Worm (Caenorhabditis elegans) whole organism, L4/young adult: Measurements from ENCODE around the gene sre-20.

ENCODE experiments used
- W03F9.2 ChIP-seq: fragments of 150-350 bp; optimal IDR thresholded peaks from 2 replicates; lab custom pipeline; 2014; ENCODE audit warnings: missing biosample characterization, missing genetic modification characterization
- dao-5 ChIP-seq: sonication (generic microtip); optimal IDR thresholded peaks from 2 replicates; lab custom pipeline; 2016; ENCODE audit warnings: missing genotype, missing genetic modification characterization, moderate library complexity, missing compliant biosample characterization
- him-1 ChIP-seq: sonication (generic microtip); optimal IDR thresholded peaks from 2 replicates; lab custom pipeline; 2016; ENCODE audit warnings: missing genotype, missing genetic modification reagents, missing genetic modification characterization, missing compliant biosample characterization

ce11 chrV:12768946-12769345, 15.8 kb downstream of the sre-20 start, which contains the start of gene srt-43:
- no peak for TF ChIP-seq him-1 (tag; lab: Kevin White, UChicago)
- TF ChIP-seq dao-5 (tag; lab: Kevin White, UChicago), result no peak
- TF ChIP-seq W03F9.2 (tag; lab: Kevin White, UChicago), result no peak
